Worm (Caenorhabditis elegans) whole organism, L3 larva: ENCODE data around the gene Y54F10AM.15.

ENCODE experiments used
- R02D3.7 ChIP-seq: fragments of 150-350 bp; optimal IDR thresholded peaks from 2 replicates; lab custom pipeline; 2014; ENCODE audit warnings: missing biosample characterization, missing genetic modification characterization
- ZK546.5 ChIP-seq: sonication (generic microtip); optimal IDR thresholded peaks from 2 replicates; lab custom pipeline; 2017; ENCODE audit warnings: missing biosample characterization, missing genetic modification characterization
- ceh-16 ChIP-seq: sonication (generic microtip); optimal IDR thresholded peaks from 2 replicates; lab custom pipeline; 2017; ENCODE audit warnings: missing biosample characterization, missing genetic modification characterization
- ceh-28 ChIP-seq: fragments of 150-350 bp; optimal IDR thresholded peaks from 2 replicates; lab custom pipeline; 2014; ENCODE audit warnings: missing biosample characterization, missing genetic modification reagents, missing genetic modification characterization
- ceh-82 ChIP-seq: fragments of 150-350 bp; optimal IDR thresholded peaks from 2 replicates; lab custom pipeline; 2014; ENCODE audit warnings: missing biosample characterization, missing genetic modification characterization
- ceh-9 ChIP-seq: sonication (generic microtip); optimal IDR thresholded peaks from 2 replicates; lab custom pipeline; 2018; ENCODE audit warnings: missing biosample characterization, missing genetic modification characterization
- daf-12 ChIP-seq: fragments of 150-350 bp; optimal IDR thresholded peaks from 2 replicates; lab custom pipeline; 2014; ENCODE audit warnings: missing biosample characterization, missing genetic modification reagents, missing genetic modification characterization
- egl-5 ChIP-seq: fragments of 150-350 bp; optimal IDR thresholded peaks from 2 replicates; lab custom pipeline; 2017; ENCODE audit warnings: missing biosample characterization, missing genetic modification reagents, missing genetic modification characterization, inconsistent platforms
- elt-2 ChIP-seq: sonication (generic microtip); optimal IDR thresholded peaks from 2 replicates; lab custom pipeline; 2016; ENCODE audit warnings: missing genetic modification reagents, mild to moderate bottlenecking, missing genetic modification characterization, missing compliant biosample characterization
- elt-3 ChIP-seq, 3 experiments: fragments of 150-350 bp in 1 of 3; sonication (generic microtip) in 2 of 3; optimal IDR thresholded peaks; 2 replicates in 2 of 3; 4 replicates in 1 of 3; lab custom pipeline; 2014 to 2017; ENCODE audit warnings: missing biosample characterization in 3 of 3, missing genetic modification characterization in 3 of 3
- eor-1 ChIP-seq, 2 experiments: fragments of 150-350 bp; optimal IDR thresholded peaks; 2 replicates each; lab custom pipeline; 2014 to 2018; ENCODE audit warnings: missing biosample characterization in 2 of 2, missing genetic modification characterization in 2 of 2
- fkh-2 ChIP-seq: fragments of 150-350 bp; optimal IDR thresholded peaks from 2 replicates; lab custom pipeline; 2014; ENCODE audit warnings: missing biosample characterization, missing genetic modification reagents, missing genetic modification characterization
- fos-1 ChIP-seq: fragments of 150-350 bp; optimal IDR thresholded peaks from 2 replicates; lab custom pipeline; 2014; ENCODE audit warnings: missing biosample characterization, missing genetic modification characterization
- hmg-11 ChIP-seq: sonication (generic microtip); optimal IDR thresholded peaks from 2 replicates; lab custom pipeline; 2016; ENCODE audit warnings: missing genetic modification characterization, missing compliant biosample characterization
- jun-1 ChIP-seq: fragments of 150-350 bp; optimal IDR thresholded peaks from 2 replicates; lab custom pipeline; 2014; ENCODE audit warnings: missing biosample characterization, missing genetic modification reagents, missing genetic modification characterization
- lin-15B ChIP-seq: fragments of 150-350 bp; optimal IDR thresholded peaks from 2 replicates; lab custom pipeline; 2014; ENCODE audit warnings: missing biosample characterization, missing genetic modification characterization
- lin-39 ChIP-seq: fragments of 150-350 bp; optimal IDR thresholded peaks from 2 replicates; lab custom pipeline; 2018; ENCODE audit warnings: missing biosample characterization, missing genetic modification reagents, missing genetic modification characterization
- lsy-12 ChIP-seq: sonication (generic microtip); optimal IDR thresholded peaks from 2 replicates; lab custom pipeline; 2016; ENCODE audit warnings: mild to moderate bottlenecking, missing genetic modification characterization, missing compliant biosample characterization
- mml-1 ChIP-seq: fragments of 150-350 bp; sonication (generic microtip); optimal IDR thresholded peaks from 3 replicates; lab custom pipeline; 2014; ENCODE audit warnings: missing biosample characterization, missing genetic modification characterization
- nfya-1 ChIP-seq: sonication (generic microtip); optimal IDR thresholded peaks from 2 replicates; lab custom pipeline; 2017; ENCODE audit warnings: missing genetic modification characterization, mild to moderate bottlenecking, missing compliant biosample characterization, antibody characterized with exemption, moderate library complexity; ENCODE audit not compliant: insufficient read depth
- nhr-11 ChIP-seq: fragments of 150-350 bp; optimal IDR thresholded peaks from 2 replicates; lab custom pipeline; 2014; ENCODE audit warnings: missing biosample characterization, missing genetic modification characterization
- nhr-12 ChIP-seq: fragments of 150-350 bp; optimal IDR thresholded peaks from 2 replicates; lab custom pipeline; 2014; ENCODE audit warnings: missing biosample characterization, missing genetic modification characterization
- nhr-237 ChIP-seq: fragments of 150-350 bp; optimal IDR thresholded peaks from 2 replicates; lab custom pipeline; 2014; ENCODE audit warnings: missing biosample characterization, missing genetic modification characterization
- nhr-25 ChIP-seq: sonication (generic microtip); optimal IDR thresholded peaks from 2 replicates; lab custom pipeline; 2017; ENCODE audit warnings: missing biosample characterization, missing genetic modification characterization
- nhr-77 ChIP-seq: fragments of 150-350 bp; optimal IDR thresholded peaks from 2 replicates; lab custom pipeline; 2014; ENCODE audit warnings: missing biosample characterization, missing genetic modification characterization
- pqm-1 ChIP-seq: fragments of 150-350 bp; optimal IDR thresholded peaks from 2 replicates; lab custom pipeline; 2017; ENCODE audit warnings: missing biosample characterization, missing genetic modification characterization, inconsistent platforms
- sea-2 ChIP-seq: fragments of 150-350 bp; sonication (generic microtip); optimal IDR thresholded peaks from 4 replicates; lab custom pipeline; 2014; ENCODE audit warnings: missing biosample characterization, missing genetic modification reagents, missing genetic modification characterization
- skn-1 ChIP-seq: fragments of 150-350 bp; optimal IDR thresholded peaks from 2 replicates; lab custom pipeline; 2014; ENCODE audit warnings: missing biosample characterization, missing genetic modification characterization
- snpc-4 ChIP-seq: fragments of 150-350 bp; optimal IDR thresholded peaks from 2 replicates; lab custom pipeline; 2014; ENCODE audit warnings: missing biosample characterization, missing genetic modification characterization
- tbx-2 ChIP-seq: sonication (generic microtip); optimal IDR thresholded peaks from 2 replicates; lab custom pipeline; 2016; ENCODE audit warnings: mild to moderate bottlenecking, missing genetic modification characterization, missing compliant biosample characterization
- unc-39 ChIP-seq: sonication (generic microtip); optimal IDR thresholded peaks from 4 replicates; lab custom pipeline; 2017; ENCODE audit warnings: missing biosample characterization, missing genetic modification characterization
- unc-62 ChIP-seq: fragments of 150-350 bp; sonication (generic microtip); optimal IDR thresholded peaks from 4 replicates; lab custom pipeline; 2014; ENCODE audit warnings: missing biosample characterization, missing genetic modification reagents, missing genetic modification characterization
- ztf-11 ChIP-seq: fragments of 150-350 bp; optimal IDR thresholded peaks from 2 replicates; lab custom pipeline; 2014; ENCODE audit warnings: missing biosample characterization, missing genetic modification characterization

Gene Y54F10AM.15

DNA sequence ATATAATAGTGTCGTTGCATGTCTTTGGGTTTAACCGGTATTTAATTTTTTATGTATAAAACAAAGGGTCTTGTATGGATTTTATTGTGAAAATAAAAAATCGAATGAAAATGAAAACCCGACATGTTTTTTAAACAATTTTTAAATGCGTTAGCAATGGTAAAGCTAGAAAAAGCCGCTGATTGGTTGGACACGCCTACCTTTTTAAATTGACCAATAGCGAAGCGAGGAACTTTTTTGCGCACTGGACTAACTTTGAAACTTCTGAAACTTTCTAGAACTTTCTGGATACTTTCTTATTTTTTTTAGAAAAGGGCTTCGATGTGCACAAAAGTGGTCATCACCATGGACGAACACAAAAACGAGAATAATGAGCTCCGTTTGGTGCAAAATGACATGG, 17.8 kb upstream of the Y54F10AM.15 start:
- peak; percentile 77 for TF ChIP-seq nfya-1
- TF ChIP-seq nhr-12 = no peak

DNA sequence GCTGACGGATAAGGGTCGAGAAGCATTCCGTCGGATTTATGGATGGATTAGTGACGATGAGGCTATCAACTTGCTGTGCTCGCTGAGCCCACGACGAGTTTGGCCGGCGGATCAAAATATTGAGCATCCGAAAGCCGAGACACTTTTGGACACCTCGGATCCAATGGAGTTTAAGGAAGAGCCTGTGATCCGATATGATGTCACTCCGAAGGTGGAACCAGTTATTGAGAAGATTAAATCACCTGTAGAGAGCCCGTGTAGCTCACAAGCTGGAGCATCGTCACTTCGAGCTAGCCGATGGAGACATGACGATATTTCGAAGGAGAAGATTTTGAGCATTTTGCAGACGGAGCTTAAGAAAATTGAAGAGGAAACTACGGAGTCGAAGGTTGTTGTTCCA, 12.0 kb upstream of the Y54F10AM.15 start:
- TF ChIP-seq tbx-2 (tag; lab: Kevin White, UChicago) (no peak), elt-3 (tag; optimal IDR thresholded peaks at IDR 0.05; lab: Kevin White, UChicago) (no peak), R02D3.7 (tag; lab: Kevin White, UChicago) (no peak)

DNA sequence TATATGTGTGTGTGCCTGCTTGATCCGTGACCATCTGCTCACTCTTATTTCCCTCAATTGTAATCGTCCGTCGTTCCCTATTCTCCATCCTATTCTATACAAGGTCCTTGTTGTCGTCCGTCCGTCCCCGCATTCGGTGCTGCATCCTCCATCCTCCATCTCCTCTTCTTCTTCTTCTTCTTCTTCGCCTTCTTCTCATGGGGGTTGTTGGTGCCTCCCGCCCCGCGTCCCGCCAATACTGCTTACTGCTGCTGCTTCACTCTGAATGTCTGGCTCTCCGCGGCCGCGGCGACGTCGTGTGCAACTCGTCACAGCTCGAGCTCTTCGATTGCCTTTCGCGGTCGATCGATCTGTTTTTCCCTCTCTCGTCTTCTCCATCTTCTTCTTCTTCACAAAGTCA, 6.6 kb upstream of the Y54F10AM.15 start:
- peak; percentile 31 for TF ChIP-seq snpc-4
- TF ChIP-seq daf-12 (tag; lab: Kevin White, UChicago) = no peak
- no peak for TF ChIP-seq jun-1 (tag; lab: Kevin White, UChicago)
- TF ChIP-seq ceh-28 (tag; lab: Kevin White, UChicago) = no peak
- TF ChIP-seq ceh-9 (tag; lab: Kevin White, UChicago) = no peak
- no peak for TF ChIP-seq unc-39 (tag; lab: Kevin White, UChicago)
- peak; percentile 59 for TF ChIP-seq nfya-1
- peak; percentile 51 for TF ChIP-seq hmg-11 (tag; lab: Kevin White, UChicago)
- peak; percentile 69 for TF ChIP-seq lin-39
- no peak for TF ChIP-seq sea-2 (GFP tag; lab: Kevin White, UChicago)
- TF ChIP-seq lin-15B (tag; lab: Kevin White, UChicago) = peak; percentile 17
- no peak for TF ChIP-seq nhr-77 (tag; lab: Kevin White, UChicago)
- TF ChIP-seq fkh-2 = no peak

DNA sequence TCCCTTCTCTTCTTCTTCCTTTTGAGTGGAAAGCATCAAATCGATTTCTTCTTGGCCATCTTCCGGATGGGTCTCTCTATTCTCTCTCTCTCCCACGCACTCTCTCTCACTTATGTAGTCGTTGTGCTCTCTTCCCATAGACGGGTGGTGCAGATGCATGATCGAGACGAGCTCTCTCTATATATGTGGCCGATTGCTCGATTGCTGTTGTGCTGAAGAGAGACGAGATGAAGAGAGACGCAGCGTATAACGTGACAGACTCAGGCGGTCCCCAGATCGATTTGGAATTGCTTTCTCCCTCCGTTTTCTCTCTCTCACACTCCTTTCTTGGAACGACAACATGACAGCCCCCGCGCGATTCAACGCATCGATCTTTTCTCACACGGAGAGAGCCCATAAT, 4.2 kb upstream of the Y54F10AM.15 start:
- TF ChIP-seq nhr-237 (tag; lab: Kevin White, UChicago) (no peak), nfya-1 (peak; percentile 67), tbx-2 (tag; lab: Kevin White, UChicago) (peak; percentile 43), ceh-28 (tag; lab: Kevin White, UChicago) (peak; percentile 52), R02D3.7 (tag; lab: Kevin White, UChicago) (no peak), ZK546.5 (tag; lab: Kevin White, UChicago) (no peak), unc-62 (no peak), eor-1 (tag; optimal IDR thresholded peaks at IDR 0.05; lab: Kevin White, UChicago) (no peak), nhr-77 (tag; lab: Kevin White, UChicago) (no peak), fos-1 (tag; lab: Kevin White, UChicago) (no peak), mml-1 (tag; lab: Kevin White, UChicago) (no peak), sea-2 (GFP tag; lab: Kevin White, UChicago) (peak; percentile 6), lin-39 (peak; percentile 15), hmg-11 (tag; lab: Kevin White, UChicago) (peak; percentile 49), ztf-11 (tag; lab: Kevin White, UChicago) (no peak), nhr-11 (tag; lab: Kevin White, UChicago) (peak; percentile 8), nhr-25 (tag; lab: Kevin White, UChicago) (no peak), egl-5 (tag; lab: Kevin White, UChicago) (no peak), ceh-16 (no peak), ceh-82 (no peak), lin-15B (tag; lab: Kevin White, UChicago) (peak; percentile 7), skn-1 (tag; lab: Kevin White, UChicago) (no peak)

DNA sequence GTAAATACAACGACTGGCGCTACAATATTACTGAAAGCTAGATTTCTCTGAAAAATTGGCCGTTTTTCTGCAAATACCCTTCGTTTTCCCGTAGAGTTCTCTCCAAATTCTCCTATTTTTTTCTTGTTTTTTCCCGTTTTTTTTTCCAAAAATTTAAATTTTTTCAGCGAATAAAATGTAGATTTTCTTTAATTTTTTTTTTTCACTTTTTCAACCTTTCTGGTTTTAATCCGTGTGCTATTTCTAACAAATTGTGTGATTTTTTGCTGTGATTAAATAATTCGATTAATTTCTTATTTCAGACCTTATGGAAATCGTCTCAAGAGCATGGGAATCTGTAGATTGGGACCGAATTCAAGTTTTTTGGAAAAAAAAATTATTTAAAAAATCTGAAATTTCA, 1.8 kb upstream of the Y54F10AM.15 start, which contains the start of gene cone-1:
TSS of gene cone-1 (plus strand) at position 301 of the 400 bp plus-strand sequence.
- TF ChIP-seq snpc-4 (no peak), lsy-12 (tag; lab: Kevin White, UChicago) (no peak), ceh-9 (tag; lab: Kevin White, UChicago) (no peak), pqm-1 (tag; lab: Kevin White, UChicago) (no peak), eor-1 (tag; optimal IDR thresholded peaks at IDR 0.05; lab: Kevin White, UChicago) (no peak)
- TF ChIP-seq, all 47 proteins: peak for 0

DNA sequence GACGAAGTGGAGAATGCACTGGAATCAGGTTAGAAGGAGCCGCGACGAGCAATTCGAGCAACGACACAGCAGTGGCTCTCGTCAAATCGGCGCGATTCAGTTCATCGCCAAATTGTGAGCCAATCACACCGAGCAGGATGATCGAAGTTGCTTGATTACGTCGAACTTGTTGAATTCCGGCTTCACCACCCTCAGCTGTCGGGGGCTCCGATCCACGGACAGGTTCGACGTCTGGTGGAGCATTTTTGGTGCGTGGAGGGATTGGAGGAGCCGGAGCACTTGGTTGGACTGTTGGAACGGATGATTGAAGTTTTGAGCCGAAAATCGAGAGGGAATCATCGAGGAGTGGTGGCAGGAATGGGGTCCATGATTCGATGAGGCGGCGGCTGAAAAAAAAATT, 13.0 kb downstream of the Y54F10AM.15 start:
- TF ChIP-seq elt-2 (tag; lab: Kevin White, UChicago) (no peak), sea-2 (GFP tag; lab: Kevin White, UChicago) (no peak), ceh-82 (no peak)
